Worm (Caenorhabditis elegans) whole organism, early embryonic: ENCODE data around the gene ari-1.4.

Experiments used
- B0310.2 ChIP-seq: sonication (generic microtip); optimal IDR thresholded peaks from 2 replicates; lab custom pipeline; 2016; ENCODE audit warnings: mild to moderate bottlenecking, missing genetic modification characterization, missing compliant biosample characterization
- F13C5.2 ChIP-seq: sonication (generic microtip); optimal IDR thresholded peaks from 2 replicates; lab custom pipeline; 2017; ENCODE audit warnings: mild to moderate bottlenecking, missing genetic modification characterization, inconsistent platforms, missing compliant biosample characterization
- aly-1 ChIP-seq: sonication (generic microtip); optimal IDR thresholded peaks from 2 replicates; lab custom pipeline; 2016; ENCODE audit warnings: missing genetic modification characterization, missing compliant biosample characterization
- ama-1 ChIP-seq: fragments of 150-350 bp; optimal IDR thresholded peaks from 2 replicates; lab custom pipeline; 2014
- ceh-13 ChIP-seq: fragments of 200-800 bp; sonication (Bioruptor generic); optimal IDR thresholded peaks from 2 replicates; lab custom pipeline; 2018; ENCODE audit warnings: mild to moderate bottlenecking, missing genetic modification characterization, missing compliant biosample characterization
- ets-7 ChIP-seq: sonication (generic microtip); optimal IDR thresholded peaks from 2 replicates; lab custom pipeline; 2016; ENCODE audit warnings: missing genotype, missing genetic modification characterization, missing compliant biosample characterization
- flt-1 ChIP-seq: fragments of 200-800 bp; sonication (Bioruptor generic); IDR thresholded peaks from 2 replicates; pipeline ENCODE4 v1.3.6; 2022; ENCODE audit warnings: missing genetic modification characterization, missing compliant biosample characterization
- hmbx-1 ChIP-seq: sonication (generic microtip); optimal IDR thresholded peaks from 2 replicates; lab custom pipeline; 2016; ENCODE audit warnings: mild to moderate bottlenecking, missing genetic modification characterization, missing compliant biosample characterization
- hmg-4 ChIP-seq: fragments of 200-800 bp; sonication (Bioruptor generic); optimal IDR thresholded peaks from 2 replicates; lab custom pipeline; 2018; ENCODE audit warnings: mild to moderate bottlenecking, missing genetic modification characterization, missing compliant biosample characterization
- hnd-1 ChIP-seq: sonication (generic microtip); optimal IDR thresholded peaks from 2 replicates; lab custom pipeline; 2016; ENCODE audit warnings: missing genetic modification characterization, missing compliant biosample characterization
- scrt-1 ChIP-seq: fragments of 200-800 bp; sonication (Bioruptor generic); IDR thresholded peaks from 2 replicates; pipeline ENCODE4 v1.3.6; 2022; ENCODE audit warnings: missing genetic modification characterization, missing compliant biosample characterization
- tbx-37 ChIP-seq: fragments of 200-800 bp; sonication (Bioruptor generic); conservative IDR thresholded peaks from 2 replicates; pipeline ENCODE4 v1.3.6; 2022; ENCODE audit warnings: missing genetic modification reagents, missing genetic modification characterization, missing compliant biosample characterization
- tra-4 ChIP-seq: sonication (generic microtip); optimal IDR thresholded peaks from 2 replicates; lab custom pipeline; 2017; ENCODE audit warnings: missing genetic modification characterization, missing compliant biosample characterization

- TF ChIP-seq aly-1 (tag; lab: Kevin White, UChicago) (no peak), scrt-1 (GFP tag; lab: Robert Waterston, UW) (no peak), ets-7 (tag; lab: Kevin White, UChicago) (no peak), hnd-1 (tag; lab: Kevin White, UChicago) (no peak), flt-1 (GFP tag; lab: Robert Waterston, UW) (no peak), ceh-13 (no peak), tra-4 (tag; lab: Kevin White, UChicago) (no peak), ama-1 (lab: Kevin White, UChicago) (no peak), B0310.2 (no peak), tbx-37 (GFP tag; lab: Robert Waterston, UW) (no peak), hmbx-1 (tag; lab: Kevin White, UChicago) (no peak), hmg-4 (no peak), F13C5.2 (no peak)
These were observed 43.3 kb upstream of the ari-1.4 start for ce11 chrIV:15571652-15572051.
